Worm (Caenorhabditis elegans): ENCODE data around the gene cav-2.

DNA sequence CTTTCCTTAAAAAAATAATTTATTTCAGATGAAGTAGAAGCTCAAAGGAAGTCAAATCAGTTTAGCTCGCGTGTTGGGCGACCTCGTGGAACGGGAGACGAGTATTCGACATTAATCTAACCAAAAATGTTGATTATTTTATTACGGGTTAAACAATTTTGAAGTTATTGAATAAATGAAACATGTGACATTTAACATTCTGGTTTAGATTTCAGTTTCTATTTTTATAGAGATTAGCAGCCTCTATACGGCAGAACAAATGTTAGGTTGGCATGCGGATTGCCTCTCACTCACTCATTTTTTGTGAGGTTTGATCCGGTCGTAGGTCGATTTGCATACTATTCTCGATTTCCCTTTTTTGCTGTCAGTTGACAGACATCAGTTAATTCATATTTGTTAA is 27.6 kb downstream of the cav-2 start, which contains the start of gene F53F4.1:
- TF ChIP-seq W03F9.2 (tag; optimal IDR thresholded peaks at IDR 0.05) (no peak), him-1 (tag; optimal IDR thresholded peaks at IDR 0.05) (no peak)

Data from whole organism, L4/young adult.